Fruit fly (Drosophila melanogaster) whole organism, pupa: Measurements from ENCODE around the gene CG5805.

Experiments used
- CG10348 ChIP-seq: fragments of 200-800 bp; sonication (Bioruptor generic); IDR thresholded peaks from 2 replicates; pipeline ENCODE4 v1.3.6; 2022; ENCODE audit warnings: missing biosample characterization, missing genetic modification characterization
- CG12605 ChIP-seq: fragments of 200-800 bp; sonication (Bioruptor generic); IDR thresholded peaks from 2 replicates; pipeline ENCODE4 v1.3.6; 2022; ENCODE audit warnings: missing biosample characterization, missing genetic modification characterization
- CG13204 ChIP-seq: fragments of 200-800 bp; sonication (Bioruptor generic); optimal IDR thresholded peaks from 2 replicates; lab custom pipeline; 2018; ENCODE audit warnings: missing biosample characterization, mild to moderate bottlenecking, missing genetic modification characterization, moderate library complexity
- CG14655 ChIP-seq: fragments of 200-800 bp; sonication (Bioruptor generic); optimal IDR thresholded peaks from 3 replicates; lab custom pipeline; 2017; ENCODE audit warnings: mild to moderate bottlenecking, missing biosample characterization, missing genetic modification reagents, missing genetic modification characterization
- CG15710 ChIP-seq: fragments of 200-800 bp; sonication (Bioruptor generic); optimal IDR thresholded peaks from 2 replicates; lab custom pipeline; 2018; ENCODE audit warnings: missing biosample characterization, mild to moderate bottlenecking, missing genetic modification characterization, moderate library complexity
- CG32121 ChIP-seq: fragments of 200-800 bp; sonication (Bioruptor generic); IDR thresholded peaks from 2 replicates; pipeline ENCODE4 v1.3.6; 2022; ENCODE audit warnings: missing biosample characterization, missing genetic modification characterization
- CG34367 ChIP-seq: fragments of 200-800 bp; sonication (Bioruptor generic); optimal IDR thresholded peaks from 2 replicates; lab custom pipeline; 2018; ENCODE audit warnings: missing biosample characterization, mild to moderate bottlenecking, missing genetic modification characterization
- CG4496 ChIP-seq: fragments of 200-800 bp; sonication (Bioruptor generic); IDR thresholded peaks from 3 replicates; pipeline ENCODE4 v1.3.6; 2022; ENCODE audit warnings: missing biosample characterization, missing genetic modification characterization
- CG8159 ChIP-seq: fragments of 200-800 bp; sonication (Bioruptor generic); optimal IDR thresholded peaks from 3 replicates; lab custom pipeline; 2018; ENCODE audit warnings: missing biosample characterization, mild to moderate bottlenecking, missing genetic modification characterization, moderate library complexity
- CG8301 ChIP-seq: fragments of 200-800 bp; sonication (Bioruptor generic); optimal IDR thresholded peaks from 2 replicates; lab custom pipeline; 2018; ENCODE audit warnings: missing biosample characterization, mild to moderate bottlenecking, missing genetic modification characterization
- CG9948 ChIP-seq: fragments of 200-800 bp; sonication (Bioruptor generic); optimal IDR thresholded peaks from 2 replicates; lab custom pipeline; 2018; ENCODE audit warnings: missing biosample characterization, mild to moderate bottlenecking, missing genetic modification characterization, moderate library complexity
- D1 ChIP-seq: fragments of 200-800 bp; sonication (Bioruptor generic); optimal IDR thresholded peaks from 2 replicates; lab custom pipeline; 2018; ENCODE audit warnings: missing biosample characterization, mild to moderate bottlenecking, missing genetic modification characterization, moderate library complexity
- fd96Ca ChIP-seq: fragments of 200-800 bp; sonication (Bioruptor generic); IDR thresholded peaks from 3 replicates; pipeline ENCODE4 v1.3.6; 2022; ENCODE audit warnings: missing biosample characterization, missing genetic modification characterization
- gl ChIP-seq: fragments of 200-800 bp; sonication (Bioruptor generic); optimal IDR thresholded peaks from 2 replicates; lab custom pipeline; 2018; ENCODE audit warnings: missing biosample characterization, mild to moderate bottlenecking, missing genetic modification characterization

- no peak for TF ChIP-seq CG32121 (GFP tag; lab: Robert Waterston, UW)
- no peak for TF ChIP-seq CG4496 (GFP tag; lab: Robert Waterston, UW)
- no peak for TF ChIP-seq CG34367 (tag; lab: Kevin White, UChicago)
- no peak for TF ChIP-seq D1 (tag; lab: Kevin White, UChicago)
- no peak for TF ChIP-seq CG8159
- TF ChIP-seq CG9948 (tag; lab: Kevin White, UChicago), result no peak
- no peak for TF ChIP-seq CG10348 (GFP tag; lab: Robert Waterston, UW)
- no peak for TF ChIP-seq fd96Ca (GFP tag; lab: Robert Waterston, UW)
- TF ChIP-seq CG15710 (tag; lab: Kevin White, UChicago), result no peak
- no peak for TF ChIP-seq CG8301
- TF ChIP-seq gl (tag; lab: Kevin White, UChicago), result no peak
- no peak for TF ChIP-seq CG12605
- no peak for TF ChIP-seq CG14655 (GFP tag; lab: Kevin White, UChicago)
- no peak for TF ChIP-seq CG13204 (GFP tag; lab: Kevin White, UChicago)
These were observed 14.2 kb downstream of the CG5805 start for dm6 chr3R:24773016-24773415.
